Worm (Caenorhabditis elegans) whole organism, L1 larva: ENCODE data around the gene mpz-1.

Experiments used
- alr-1 ChIP-seq: fragments of 200-800 bp; sonication (Bioruptor generic); optimal IDR thresholded peaks from 2 replicates; lab custom pipeline; 2018; ENCODE audit warnings: borderline replicate concordance, mild to moderate bottlenecking, missing genetic modification characterization, missing compliant biosample characterization
- lin-35 ChIP-seq, 2 experiments: fragments of 150-350 bp; optimal IDR thresholded peaks; 2 replicates each; lab custom pipeline; 2014; ENCODE audit warnings: missing biosample characterization in 2 of 2, missing genetic modification characterization in 2 of 2, missing genetic modification reagents in 2 of 2
- mdl-1 ChIP-seq, 2 experiments: fragments of 150-350 bp; optimal IDR thresholded peaks; 2 replicates each; lab custom pipeline; 2014 to 2017; ENCODE audit warnings: missing biosample characterization in 2 of 2, missing genetic modification characterization in 2 of 2, inconsistent platforms in 1 of 2
- vab-15 ChIP-seq: sonication (generic microtip); optimal IDR thresholded peaks from 2 replicates; lab custom pipeline; 2017; ENCODE audit warnings: missing genotype, mild to moderate bottlenecking, missing genetic modification characterization, missing compliant biosample characterization

ce11 chrII:10704575-10705170 lies 73.3 kb downstream of the mpz-1 start, which contains the start of gene col-39:
- no peak for TF ChIP-seq lin-35 (GFP tag; optimal IDR thresholded peaks at IDR 0.05; lab: Kevin White, UChicago)
- no peak for TF ChIP-seq alr-1 (tag; lab: Kevin White, UChicago)
- TF ChIP-seq mdl-1 (tag; optimal IDR thresholded peaks at IDR 0.05; lab: Kevin White, UChicago): no peak
- no peak for TF ChIP-seq vab-15 (tag; lab: Kevin White, UChicago)
